Worm (Caenorhabditis elegans) whole organism, L1 larva: Measurements from ENCODE around the gene F13E9.12.

ENCODE experiments used
- C04F5.9 ChIP-seq: sonication (generic microtip); optimal IDR thresholded peaks from 2 replicates; lab custom pipeline; 2016; ENCODE audit warnings: missing genetic modification characterization, missing compliant biosample characterization
- C16A3.4 ChIP-seq: fragments of 150-350 bp; optimal IDR thresholded peaks from 2 replicates; lab custom pipeline; 2014; ENCODE audit warnings: missing biosample characterization, missing genetic modification characterization
- C34B4.2 ChIP-seq: sonication (generic microtip); optimal IDR thresholded peaks from 2 replicates; lab custom pipeline; 2017; ENCODE audit warnings: mild to moderate bottlenecking, missing genetic modification characterization, missing compliant biosample characterization
- F16B12.6 ChIP-seq: fragments of 150-350 bp; optimal IDR thresholded peaks from 2 replicates; lab custom pipeline; 2014; ENCODE audit warnings: missing biosample characterization, missing genetic modification characterization
- alr-1 ChIP-seq: fragments of 200-800 bp; sonication (Bioruptor generic); optimal IDR thresholded peaks from 2 replicates; lab custom pipeline; 2018; ENCODE audit warnings: borderline replicate concordance, mild to moderate bottlenecking, missing genetic modification characterization, missing compliant biosample characterization
- ama-1 ChIP-seq: fragments of 150-350 bp; optimal IDR thresholded peaks from 2 replicates; lab custom pipeline; 2014
- ceh-63 ChIP-seq: fragments of 200-800 bp; sonication (Bioruptor generic); optimal IDR thresholded peaks from 2 replicates; lab custom pipeline; 2018; ENCODE audit warnings: mild to moderate bottlenecking, missing genetic modification characterization, missing compliant biosample characterization
- ceh-82 ChIP-seq, 3 experiments: fragments of 150-350 bp in 1 of 3; sonication (generic microtip) in 2 of 3; optimal IDR thresholded peaks; 2 replicates each; lab custom pipeline; 2014 to 2017; ENCODE audit warnings: missing biosample characterization in 3 of 3, missing genetic modification characterization in 3 of 3
- ceh-88 ChIP-seq: fragments of 200-800 bp; sonication (Bioruptor generic); IDR thresholded peaks from 2 replicates; pipeline ENCODE4 v1.3.6; 2022; ENCODE audit warnings: missing genetic modification characterization, missing compliant biosample characterization
- ceh-90 ChIP-seq: sonication (generic microtip); optimal IDR thresholded peaks from 2 replicates; lab custom pipeline; 2016; ENCODE audit warnings: missing genetic modification characterization, missing compliant biosample characterization
- dpl-1 ChIP-seq, 3 experiments: fragments of 150-350 bp in 2 of 3; sonication (generic microtip) in 1 of 3; optimal IDR thresholded peaks; 2 replicates each; lab custom pipeline; 2014 to 2017; ENCODE audit warnings: missing biosample characterization in 3 of 3, missing genetic modification characterization in 3 of 3, missing genetic modification reagents in 3 of 3
- efl-3 ChIP-seq: fragments of 200-800 bp; sonication (Bioruptor generic); optimal IDR thresholded peaks from 2 replicates; lab custom pipeline; 2018; ENCODE audit warnings: mild to moderate bottlenecking, missing genetic modification characterization, missing compliant biosample characterization
- egl-13 ChIP-seq: sonication (generic microtip); optimal IDR thresholded peaks from 2 replicates; lab custom pipeline; 2016; ENCODE audit warnings: missing genotype, missing genetic modification reagents, missing genetic modification characterization, missing compliant biosample characterization
- elt-3 ChIP-seq, 6 experiments: fragments of 150-350 bp in 1 of 6; sonication (generic microtip); optimal IDR thresholded peaks; 2 replicates each; lab custom pipeline; 2017 to 2018; ENCODE audit warnings: missing biosample characterization in 6 of 6, missing genetic modification characterization in 6 of 6, inconsistent platforms in 1 of 6
- ets-5 ChIP-seq: fragments of 200-800 bp; sonication (Bioruptor generic); IDR thresholded peaks from 2 replicates; pipeline ENCODE4 v1.3.6; 2022; ENCODE audit warnings: missing genetic modification characterization, missing compliant biosample characterization
- fkh-10 ChIP-seq: sonication (generic microtip); optimal IDR thresholded peaks from 2 replicates; lab custom pipeline; 2017; ENCODE audit warnings: missing biosample characterization, missing genetic modification reagents, missing genetic modification characterization
- fkh-8 ChIP-seq: sonication (generic microtip); optimal IDR thresholded peaks from 2 replicates; lab custom pipeline; 2016; ENCODE audit warnings: mild to moderate bottlenecking, missing genetic modification characterization, missing compliant biosample characterization
- fos-1 ChIP-seq: fragments of 150-350 bp; optimal IDR thresholded peaks from 2 replicates; lab custom pipeline; 2014; ENCODE audit warnings: missing biosample characterization, missing genetic modification characterization
- grh-1 ChIP-seq: fragments of 200-800 bp; sonication (Bioruptor generic); IDR thresholded peaks from 2 replicates; pipeline ENCODE4 v1.3.6; 2022; ENCODE audit warnings: missing genetic modification reagents, missing genetic modification characterization, missing compliant biosample characterization
- hlh-4 ChIP-seq: sonication (generic microtip); optimal IDR thresholded peaks from 2 replicates; lab custom pipeline; 2016; ENCODE audit warnings: mild to moderate bottlenecking, missing genetic modification characterization, missing compliant biosample characterization
- hpl-2 ChIP-seq: fragments of 150-350 bp; optimal IDR thresholded peaks from 2 replicates; lab custom pipeline; 2014; ENCODE audit warnings: missing biosample characterization, missing genetic modification reagents, missing genetic modification characterization
- irx-1 ChIP-seq: sonication (generic microtip); optimal IDR thresholded peaks from 2 replicates; lab custom pipeline; 2016; ENCODE audit warnings: missing genetic modification characterization, missing compliant biosample characterization
- isw-1 ChIP-seq: fragments of 200-800 bp; sonication (Bioruptor generic); IDR thresholded peaks from 2 replicates; pipeline ENCODE4 v1.3.6; 2022; ENCODE audit warnings: missing genetic modification characterization, missing compliant biosample characterization
- jun-1 ChIP-seq: fragments of 150-350 bp; optimal IDR thresholded peaks from 2 replicates; lab custom pipeline; 2014; ENCODE audit warnings: missing biosample characterization, missing genetic modification reagents, missing genetic modification characterization
- lin-13 ChIP-seq: fragments of 150-350 bp; optimal IDR thresholded peaks from 2 replicates; lab custom pipeline; 2014; ENCODE audit warnings: missing biosample characterization, missing genetic modification reagents, missing genetic modification characterization
- lin-35 ChIP-seq, 2 experiments: fragments of 150-350 bp; optimal IDR thresholded peaks; 2 replicates each; lab custom pipeline; 2014; ENCODE audit warnings: missing biosample characterization in 2 of 2, missing genetic modification characterization in 2 of 2, missing genetic modification reagents in 2 of 2
- lir-3 ChIP-seq: sonication (generic microtip); optimal IDR thresholded peaks from 2 replicates; lab custom pipeline; 2016; ENCODE audit warnings: mild to moderate bottlenecking, missing genetic modification characterization, moderate library complexity, missing compliant biosample characterization; ENCODE audit not compliant: poor library complexity
- mab-9 ChIP-seq: fragments of 200-800 bp; sonication (Bioruptor generic); IDR thresholded peaks from 2 replicates; pipeline ENCODE4 v1.3.6; 2022; ENCODE audit warnings: missing genetic modification reagents, missing genetic modification characterization, missing compliant biosample characterization
- mef-2 ChIP-seq: fragments of 150-350 bp; optimal IDR thresholded peaks from 2 replicates; lab custom pipeline; 2014; ENCODE audit warnings: missing biosample characterization, missing genetic modification characterization
- nhr-12 ChIP-seq: sonication (generic microtip); optimal IDR thresholded peaks from 2 replicates; lab custom pipeline; 2017; ENCODE audit warnings: missing biosample characterization, missing genetic modification characterization
- nhr-28 ChIP-seq: fragments of 150-350 bp; optimal IDR thresholded peaks from 2 replicates; lab custom pipeline; 2014; ENCODE audit warnings: missing biosample characterization, missing genetic modification characterization
- nhr-47 ChIP-seq: sonication (generic microtip); optimal IDR thresholded peaks from 2 replicates; lab custom pipeline; 2016; ENCODE audit warnings: mild to moderate bottlenecking, missing genetic modification characterization, moderate library complexity, missing compliant biosample characterization
- nhr-76 ChIP-seq: sonication (generic microtip); optimal IDR thresholded peaks from 2 replicates; lab custom pipeline; 2017; ENCODE audit warnings: missing biosample characterization, missing genetic modification characterization
- nhr-84 ChIP-seq: sonication (generic microtip); optimal IDR thresholded peaks from 2 replicates; lab custom pipeline; 2017; ENCODE audit warnings: missing biosample characterization, missing genetic modification characterization
- nhr-90 ChIP-seq: sonication (generic microtip); optimal IDR thresholded peaks from 2 replicates; lab custom pipeline; 2016; ENCODE audit warnings: mild to moderate bottlenecking, missing genetic modification characterization, missing compliant biosample characterization; ENCODE audit not compliant: poor library complexity
- pqm-1 ChIP-seq: sonication (generic microtip); optimal IDR thresholded peaks from 3 replicates; lab custom pipeline; 2017; ENCODE audit warnings: missing biosample characterization, missing genetic modification characterization
- rnt-1 ChIP-seq: sonication (generic microtip); optimal IDR thresholded peaks from 2 replicates; lab custom pipeline; 2016; ENCODE audit warnings: mild to moderate bottlenecking, missing genetic modification characterization, moderate library complexity, missing compliant biosample characterization
- skn-1 ChIP-seq: fragments of 150-350 bp; optimal IDR thresholded peaks from 2 replicates; lab custom pipeline; 2014; ENCODE audit warnings: missing biosample characterization, missing genetic modification characterization
- snpc-4 ChIP-seq: fragments of 150-350 bp; optimal IDR thresholded peaks from 2 replicates; lab custom pipeline; 2014; ENCODE audit warnings: missing biosample characterization, missing genetic modification characterization
- snu-23 ChIP-seq: sonication (generic microtip); optimal IDR thresholded peaks from 2 replicates; lab custom pipeline; 2016; ENCODE audit warnings: missing genetic modification characterization, missing compliant biosample characterization
- sox-4 ChIP-seq: sonication (generic microtip); optimal IDR thresholded peaks from 2 replicates; lab custom pipeline; 2016; ENCODE audit warnings: missing genetic modification characterization, missing compliant biosample characterization
- sptf-1 ChIP-seq: fragments of 150-350 bp; optimal IDR thresholded peaks from 2 replicates; lab custom pipeline; 2014; ENCODE audit warnings: missing biosample characterization, missing genetic modification characterization
- sup-37 ChIP-seq: fragments of 200-800 bp; sonication (Bioruptor generic); optimal IDR thresholded peaks from 2 replicates; lab custom pipeline; 2018; ENCODE audit warnings: mild to moderate bottlenecking, missing genetic modification characterization, missing compliant biosample characterization
- tlp-1 ChIP-seq: fragments of 150-350 bp; optimal IDR thresholded peaks from 2 replicates; lab custom pipeline; 2014; ENCODE audit warnings: missing biosample characterization, missing genetic modification characterization
- unc-98 ChIP-seq: fragments of 200-800 bp; sonication (Bioruptor generic); IDR thresholded peaks from 2 replicates; pipeline ENCODE4 v1.3.6; 2022; ENCODE audit warnings: missing genetic modification characterization, missing compliant biosample characterization
- vab-15 ChIP-seq: sonication (generic microtip); optimal IDR thresholded peaks from 2 replicates; lab custom pipeline; 2017; ENCODE audit warnings: missing genotype, mild to moderate bottlenecking, missing genetic modification characterization, missing compliant biosample characterization
- zag-1 ChIP-seq: fragments of 150-350 bp; optimal IDR thresholded peaks from 2 replicates; lab custom pipeline; 2014; ENCODE audit warnings: missing biosample characterization, missing genetic modification characterization
- zip-4 ChIP-seq: fragments of 200-800 bp; sonication (Bioruptor generic); optimal IDR thresholded peaks from 2 replicates; lab custom pipeline; 2018; ENCODE audit warnings: mild to moderate bottlenecking, missing genetic modification characterization, moderate library complexity, missing compliant biosample characterization
- ztf-4 ChIP-seq: fragments of 150-350 bp; optimal IDR thresholded peaks from 2 replicates; lab custom pipeline; 2014; ENCODE audit warnings: missing biosample characterization, missing genetic modification characterization

Gene F13E9.12

ce11 chrIV:10898160-10898559 lies 23.7 kb upstream of the F13E9.12 start:
- TF ChIP-seq snpc-4 (tag; lab: Kevin White, UChicago), result no peak
- no peak for TF ChIP-seq jun-1 (tag; lab: Kevin White, UChicago)
- TF ChIP-seq sptf-1 (tag; lab: Kevin White, UChicago), result no peak
- no peak for TF ChIP-seq isw-1
- no peak for TF ChIP-seq snu-23
- TF ChIP-seq C16A3.4 (tag; lab: Kevin White, UChicago), result no peak
- TF ChIP-seq nhr-12 (tag; lab: Kevin White, UChicago), result no peak
- TF ChIP-seq ceh-82 (tag; optimal IDR thresholded peaks at IDR 0.05; lab: Kevin White, UChicago), result no peak
- TF ChIP-seq nhr-84 (tag; lab: Kevin White, UChicago), result no peak
- TF ChIP-seq ceh-90 (tag; lab: Kevin White, UChicago), result no peak
- no peak for TF ChIP-seq vab-15 (tag; lab: Kevin White, UChicago)
- TF ChIP-seq, all 84 proteins: peak for 0

DNA sequence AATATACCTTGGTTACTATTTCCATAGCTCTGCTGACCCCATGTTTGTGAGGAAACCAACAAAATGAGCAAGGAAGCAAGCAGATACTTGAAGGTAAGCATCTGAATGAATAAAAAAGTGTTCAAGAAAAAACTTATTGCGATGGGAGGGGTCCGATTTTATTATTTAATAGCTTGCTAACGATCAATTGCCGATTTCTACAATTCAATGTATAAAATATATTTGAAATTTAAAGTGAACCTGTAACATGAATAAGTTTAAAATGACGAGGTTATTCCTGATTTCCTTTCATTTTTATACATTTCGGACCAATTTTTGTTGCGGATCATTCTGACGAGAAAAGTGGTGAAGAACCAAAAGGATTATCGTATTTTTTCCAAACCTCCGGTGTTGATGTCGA lies 22.1 kb upstream of the F13E9.12 start, which contains the start of gene srlf-13:
TSS of gene srlf-13 (minus strand) at position 101 of the 400 bp plus-strand sequence.
- TF ChIP-seq sox-4 (tag; lab: Kevin White, UChicago), result no peak
- TF ChIP-seq skn-1 (tag; lab: Kevin White, UChicago), result no peak
- no peak for TF ChIP-seq ama-1
- no peak for TF ChIP-seq dpl-1 (GFP tag; optimal IDR thresholded peaks at IDR 0.05; lab: Kevin White, UChicago)
- TF ChIP-seq egl-13 (tag; lab: Kevin White, UChicago), result no peak
- no peak for TF ChIP-seq nhr-76 (tag; lab: Kevin White, UChicago)
- TF ChIP-seq ceh-90 (tag; lab: Kevin White, UChicago), result no peak
- no peak for TF ChIP-seq C04F5.9
- TF ChIP-seq hpl-2 (GFP tag; lab: Kevin White, UChicago), result no peak
- no peak for TF ChIP-seq C34B4.2
- TF ChIP-seq ztf-4 (tag; lab: Kevin White, UChicago), result no peak
- TF ChIP-seq, all 84 proteins: peak for 0

ce11 chrIV:10894255-10894654 lies 19.8 kb upstream of the F13E9.12 start, which contains the start of gene srlf-14:
Gene srlf-14, minus strand, starts transcription at chrIV:10894355.
- no peak for TF ChIP-seq irx-1 (tag; lab: Kevin White, UChicago)
- TF ChIP-seq lin-35 (GFP tag; optimal IDR thresholded peaks at IDR 0.05; lab: Kevin White, UChicago), result no peak
- TF ChIP-seq mab-9 (GFP tag; lab: Robert Waterston, UW), result no peak
- TF ChIP-seq efl-3 (GFP tag; lab: Kevin White, UChicago), result no peak
- TF ChIP-seq fkh-8, result no peak
- no peak for TF ChIP-seq lir-3 (tag; lab: Kevin White, UChicago)
- TF ChIP-seq lin-13 (GFP tag; lab: Kevin White, UChicago), result no peak
- TF ChIP-seq fkh-10 (GFP tag; lab: Kevin White, UChicago), result no peak
- TF ChIP-seq ets-5, result no peak
- no peak for TF ChIP-seq snu-23
- no peak for TF ChIP-seq sup-37 (GFP tag; lab: Kevin White, UChicago)
- TF ChIP-seq hlh-4 (tag; lab: Kevin White, UChicago), result no peak
- TF ChIP-seq ama-1, result no peak
- no peak for TF ChIP-seq zag-1 (tag; lab: Kevin White, UChicago)
- TF ChIP-seq mef-2, result no peak
- no peak for TF ChIP-seq nhr-47
- TF ChIP-seq ceh-88 (GFP tag; lab: Robert Waterston, UW), result no peak
- TF ChIP-seq, all 84 proteins: peak for 0

DNA sequence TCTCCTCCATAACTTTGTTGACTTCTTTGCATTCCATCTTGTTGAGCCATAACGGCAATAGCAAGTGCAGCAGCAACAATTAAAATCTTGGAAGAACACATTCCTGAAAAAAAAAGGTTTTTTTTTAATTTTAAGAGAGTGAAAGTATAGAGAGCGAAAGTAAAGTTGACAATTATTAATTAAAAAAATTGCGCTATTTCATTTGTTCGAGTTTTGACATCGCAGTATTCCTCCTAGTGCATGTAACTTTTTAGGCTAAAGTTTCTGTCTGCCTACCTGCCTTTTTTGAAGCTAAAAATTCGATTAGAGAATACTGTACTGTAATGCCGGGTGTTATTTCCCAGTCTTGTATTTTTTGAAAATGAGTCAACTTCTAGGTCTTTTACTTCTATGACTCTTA lies 17.6 kb upstream of the F13E9.12 start, which contains the start of gene srlf-12:
TSS of gene srlf-12 (minus strand) at position 101 of the 400 bp plus-strand sequence.
- TF ChIP-seq grh-1 (GFP tag; lab: Robert Waterston, UW) (no peak), mef-2 (no peak), lin-35 (GFP tag; optimal IDR thresholded peaks at IDR 0.05; lab: Kevin White, UChicago) (no peak), fos-1 (tag; lab: Kevin White, UChicago) (no peak), tlp-1 (tag; lab: Kevin White, UChicago) (no peak), pqm-1 (no peak), alr-1 (tag; lab: Kevin White, UChicago) (no peak), ceh-90 (tag; lab: Kevin White, UChicago) (no peak), zag-1 (tag; lab: Kevin White, UChicago) (no peak), mab-9 (GFP tag; lab: Robert Waterston, UW) (no peak), F16B12.6 (tag; lab: Kevin White, UChicago) (no peak), nhr-28 (tag; lab: Kevin White, UChicago) (no peak), elt-3 (tag; optimal IDR thresholded peaks at IDR 0.05; lab: Kevin White, UChicago) (no peak), ceh-63 (no peak), sptf-1 (tag; lab: Kevin White, UChicago) (no peak), unc-98 (GFP tag; lab: Robert Waterston, UW) (no peak), zip-4 (no peak), nhr-90 (tag; lab: Kevin White, UChicago) (no peak), rnt-1 (tag; lab: Kevin White, UChicago) (no peak)
